Fruit fly (Drosophila melanogaster) Kc167 (cell line): ENCODE data around the gene Srp14.

Source experiments
- Myc ChIP-seq: fragments of >200 bp; optimal IDR thresholded peaks from 2 replicates; lab custom pipeline; 2017; ENCODE audit warnings: missing external identifiers
- Sin3A ChIP-seq: fragments of >200 bp; optimal IDR thresholded peaks from 2 replicates; lab custom pipeline; 2018; ENCODE audit warnings: missing external identifiers
- h ChIP-seq: fragments of >200 bp; optimal IDR thresholded peaks from 3 replicates; lab custom pipeline; 2018; ENCODE audit warnings: missing external identifiers
- insv ChIP-seq: fragments of >200 bp; optimal IDR thresholded peaks from 3 replicates; lab custom pipeline; 2018; ENCODE audit warnings: missing external identifiers
- psq ChIP-seq: fragments of >200 bp; optimal IDR thresholded peaks from 2 replicates; lab custom pipeline; 2017; ENCODE audit warnings: missing external identifiers
- ttk ChIP-seq: sonication (Bioruptor generic); optimal IDR thresholded peaks from 2 replicates; lab custom pipeline; 2017; ENCODE audit warnings: missing external identifiers

Gene Srp14

DNA sequence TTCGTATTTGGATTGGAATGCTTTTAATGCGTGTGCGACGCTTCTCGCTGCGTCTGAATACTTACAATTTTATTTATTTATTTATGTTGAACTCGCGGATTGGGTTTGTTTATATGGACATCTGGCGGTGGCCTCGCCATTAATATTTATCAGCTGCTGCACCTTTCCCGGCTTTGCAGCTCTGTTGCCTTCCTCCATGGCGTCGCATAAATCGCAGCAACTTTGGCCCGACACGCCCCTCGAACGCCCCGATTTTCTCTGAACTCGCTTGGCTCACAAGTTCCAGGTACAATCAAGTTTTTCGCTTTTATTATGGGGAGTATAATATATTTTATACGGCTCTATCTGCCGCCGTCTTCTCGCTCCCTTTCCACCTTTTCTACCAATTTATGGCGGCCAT, 20.2 kb downstream of the Srp14 start:
- no peak for TF ChIP-seq ttk (lab: Kevin White, UChicago)

DNA sequence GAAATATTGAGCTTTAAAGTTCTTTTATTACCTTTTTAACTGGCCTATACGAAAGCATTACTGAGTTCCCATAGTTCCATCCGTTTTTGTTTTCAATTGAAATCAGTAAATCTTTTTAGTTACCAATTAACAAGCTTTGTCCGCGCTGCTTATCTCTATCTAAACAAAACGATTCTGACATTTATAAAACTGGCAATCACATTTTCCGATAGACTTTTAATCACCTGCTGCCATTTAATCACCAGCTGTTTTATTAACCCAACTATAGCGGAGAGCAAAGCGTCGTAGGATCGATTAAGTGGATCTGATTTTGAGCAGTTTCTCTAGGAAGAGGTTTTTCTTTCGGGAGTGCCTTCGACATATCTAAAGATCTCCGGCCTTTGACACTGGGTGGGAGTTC, 22.7 kb downstream of the Srp14 start:
- no peak for TF ChIP-seq Sin3A (lab: Kevin White, UChicago)
- no peak for TF ChIP-seq h (lab: Kevin White, UChicago)
- TF ChIP-seq psq (lab: Kevin White, UChicago) = no peak
- TF ChIP-seq ttk (lab: Kevin White, UChicago) = no peak
- no peak for TF ChIP-seq Myc (lab: Kevin White, UChicago)
- TF ChIP-seq insv = no peak

DNA sequence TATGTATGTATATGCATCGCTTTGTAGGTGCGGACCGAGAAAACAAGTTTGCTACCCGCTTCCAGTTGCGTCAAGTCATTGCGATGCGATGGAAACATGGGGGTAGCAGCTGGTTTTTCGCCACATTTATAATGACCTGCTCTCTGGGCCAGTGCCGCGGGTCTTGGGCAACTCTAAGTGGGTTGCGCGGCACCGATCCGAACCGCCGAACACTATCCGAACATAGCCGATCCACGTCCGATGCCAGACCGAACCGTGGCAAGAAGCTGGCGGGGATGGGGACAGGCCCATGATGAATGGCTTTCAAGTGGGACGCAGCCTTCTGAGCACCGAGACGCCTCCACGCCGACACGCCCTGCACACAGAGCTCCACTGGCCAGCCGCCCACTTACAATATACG, 24.2 kb downstream of the Srp14 start:
- TF ChIP-seq insv = no peak
- TF ChIP-seq psq (lab: Kevin White, UChicago) = no peak
- TF ChIP-seq ttk (lab: Kevin White, UChicago) = no peak
- TF ChIP-seq Myc (lab: Kevin White, UChicago) = no peak
- TF ChIP-seq Sin3A (lab: Kevin White, UChicago) = no peak
- no peak for TF ChIP-seq h (lab: Kevin White, UChicago)

DNA sequence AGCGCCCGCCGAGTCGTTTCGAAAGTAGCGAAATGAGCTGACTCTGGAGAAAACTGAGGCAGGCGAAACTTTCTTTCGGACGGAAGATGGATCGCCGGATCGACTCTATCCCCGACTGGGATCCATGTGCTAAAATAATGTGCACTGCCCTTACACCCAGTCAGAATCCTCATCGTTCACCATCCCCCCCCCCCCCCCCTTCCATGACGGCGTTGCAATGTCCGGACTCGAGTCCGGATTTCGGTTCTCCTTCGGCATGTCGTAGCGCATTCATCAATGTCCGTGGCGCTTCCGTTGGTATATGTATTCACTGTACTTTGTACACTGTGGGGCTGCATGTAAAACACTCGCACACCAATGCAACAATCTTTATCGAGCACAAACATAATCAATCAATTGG, 25.2 kb downstream of the Srp14 start:
- TF ChIP-seq Myc (lab: Kevin White, UChicago) (no peak), h (lab: Kevin White, UChicago) (no peak), psq (lab: Kevin White, UChicago) (no peak), Sin3A (lab: Kevin White, UChicago) (no peak), ttk (lab: Kevin White, UChicago) (no peak), insv (no peak)

DNA sequence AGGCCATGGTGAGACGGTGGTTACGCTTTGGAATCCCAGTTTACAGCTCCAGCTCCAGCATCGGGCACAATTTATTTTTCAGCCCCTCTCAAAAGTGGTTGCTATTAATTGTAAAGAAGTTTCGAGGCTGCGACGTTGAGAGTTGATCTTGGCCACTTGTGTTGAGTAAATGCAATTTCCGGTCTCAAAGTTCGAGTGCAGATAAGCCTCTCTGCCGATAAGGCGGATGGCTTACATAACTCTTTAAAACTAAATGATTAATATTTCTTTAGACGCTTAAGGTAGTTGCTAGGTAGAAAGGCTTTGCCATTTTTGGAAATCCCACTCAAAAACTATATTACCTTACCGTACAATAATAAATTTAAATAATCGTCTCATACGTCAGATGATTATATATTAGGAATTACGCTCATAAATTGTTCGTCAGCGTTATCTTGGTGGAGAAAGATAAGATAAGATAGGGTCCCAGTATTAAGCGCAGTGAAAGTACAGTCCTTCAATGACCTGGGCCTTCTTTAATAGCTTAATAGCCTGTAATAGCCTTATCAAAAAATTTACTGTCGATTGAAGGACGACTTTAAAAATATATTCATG, 25.7 kb downstream of the Srp14 start:
- no peak for TF ChIP-seq Sin3A (lab: Kevin White, UChicago)
- no peak for TF ChIP-seq ttk (lab: Kevin White, UChicago)
- no peak for TF ChIP-seq psq (lab: Kevin White, UChicago)
- no peak for TF ChIP-seq insv
- no peak for TF ChIP-seq h (lab: Kevin White, UChicago)
- TF ChIP-seq Myc (lab: Kevin White, UChicago) = no peak

DNA sequence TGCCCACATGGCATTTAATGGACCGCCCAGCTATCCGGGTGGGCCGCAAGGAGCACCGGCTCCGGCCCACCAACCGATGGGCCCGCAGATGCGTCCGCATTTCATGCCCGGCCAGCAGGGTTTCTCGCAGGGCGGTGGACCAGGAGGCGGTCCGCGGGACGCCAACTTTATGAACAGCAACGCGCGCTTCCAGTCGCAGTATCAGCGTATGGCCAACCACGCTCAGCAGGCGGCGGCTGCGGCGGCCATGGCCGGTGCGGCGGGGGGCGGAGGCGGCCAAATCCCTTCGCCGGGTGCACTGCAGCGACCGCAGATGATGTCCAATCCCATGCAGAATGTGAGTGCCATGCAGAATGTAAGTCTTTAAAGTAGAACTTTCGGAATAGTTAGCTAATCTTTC, 28.3 kb downstream of the Srp14 start:
- TF ChIP-seq psq (lab: Kevin White, UChicago) (no peak), Sin3A (lab: Kevin White, UChicago) (no peak), ttk (lab: Kevin White, UChicago) (no peak), h (lab: Kevin White, UChicago) (no peak), insv (no peak), Myc (lab: Kevin White, UChicago) (no peak)

DNA sequence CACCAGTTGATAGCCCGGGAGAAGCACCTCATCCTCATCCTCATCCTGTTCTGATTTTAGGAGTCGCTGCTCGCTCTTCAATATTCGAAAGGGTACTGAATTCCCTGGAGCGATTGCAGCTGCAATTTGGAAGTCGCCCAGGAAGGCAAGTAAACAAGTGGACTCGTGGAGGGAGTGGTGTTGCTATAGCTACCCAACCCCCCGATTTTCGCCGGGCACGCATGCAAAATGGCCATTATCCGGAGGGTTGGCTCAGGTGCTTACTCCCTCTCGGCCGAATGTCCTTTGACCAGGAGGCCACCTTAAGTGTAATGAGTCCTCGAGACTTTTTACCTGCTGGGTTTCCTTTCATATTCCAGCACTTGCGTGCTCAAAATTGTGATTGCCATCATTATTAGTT, 36.9 kb downstream of the Srp14 start, which contains the start of gene CG15923:
Gene CG15923 (minus strand): TSS at position 101 of the 400 bp plus-strand sequence.
- no peak for TF ChIP-seq h (lab: Kevin White, UChicago)
- TF ChIP-seq ttk (lab: Kevin White, UChicago) = no peak
- no peak for TF ChIP-seq psq (lab: Kevin White, UChicago)
- no peak for TF ChIP-seq Sin3A (lab: Kevin White, UChicago)
- TF ChIP-seq Myc (lab: Kevin White, UChicago) = no peak
- no peak for TF ChIP-seq insv

DNA sequence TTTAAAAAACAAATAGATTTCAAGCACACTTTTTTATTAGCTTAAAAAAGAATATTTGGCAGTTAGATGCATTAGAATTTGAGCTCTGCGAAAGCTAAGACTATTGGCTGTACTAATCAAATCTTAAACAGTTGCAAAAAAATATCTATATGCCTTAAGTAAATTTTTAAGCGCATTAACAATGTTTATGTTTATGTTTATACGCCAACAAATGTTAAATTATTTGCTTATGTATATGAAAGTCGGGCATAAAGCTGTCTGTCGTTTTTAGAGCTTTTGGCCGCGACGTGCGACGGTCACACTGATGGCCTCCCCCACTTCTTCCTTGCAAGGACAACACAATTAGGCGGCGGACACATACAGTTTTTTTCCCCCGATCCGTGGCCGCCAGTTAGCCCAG, 37.7 kb downstream of the Srp14 start, which contains the start of gene CG5466:
Gene CG5466 (plus strand): TSS at position 301 of the 400 bp plus-strand sequence.
- TF ChIP-seq Myc (lab: Kevin White, UChicago) (no peak), psq (lab: Kevin White, UChicago) (no peak), h (lab: Kevin White, UChicago) (no peak), insv (no peak), Sin3A (lab: Kevin White, UChicago) (no peak)

DNA sequence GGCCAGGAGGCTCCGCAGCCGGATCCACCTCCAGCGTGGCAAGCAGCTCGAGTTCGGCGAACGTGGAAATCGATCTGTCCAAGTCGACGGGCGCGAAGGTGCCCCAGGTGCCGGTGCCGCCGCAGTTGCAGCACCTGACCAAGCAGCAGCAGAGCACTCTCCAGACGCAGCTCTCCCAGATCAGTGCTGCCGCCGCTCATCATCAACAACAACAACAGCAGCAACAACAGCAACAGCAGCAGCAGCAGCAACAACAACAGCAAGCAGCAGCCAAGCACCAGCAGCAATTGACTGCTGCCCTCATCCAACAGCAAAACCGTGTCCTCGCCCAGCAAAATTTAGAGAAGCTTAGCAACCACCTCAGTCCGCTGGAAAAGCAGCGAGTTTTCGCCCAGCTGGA, 39.0 kb downstream of the Srp14 start:
- TF ChIP-seq Sin3A (lab: Kevin White, UChicago) (no peak), insv (no peak), h (lab: Kevin White, UChicago) (no peak), psq (lab: Kevin White, UChicago) (no peak), Myc (lab: Kevin White, UChicago) (no peak), ttk (lab: Kevin White, UChicago) (no peak)

DNA sequence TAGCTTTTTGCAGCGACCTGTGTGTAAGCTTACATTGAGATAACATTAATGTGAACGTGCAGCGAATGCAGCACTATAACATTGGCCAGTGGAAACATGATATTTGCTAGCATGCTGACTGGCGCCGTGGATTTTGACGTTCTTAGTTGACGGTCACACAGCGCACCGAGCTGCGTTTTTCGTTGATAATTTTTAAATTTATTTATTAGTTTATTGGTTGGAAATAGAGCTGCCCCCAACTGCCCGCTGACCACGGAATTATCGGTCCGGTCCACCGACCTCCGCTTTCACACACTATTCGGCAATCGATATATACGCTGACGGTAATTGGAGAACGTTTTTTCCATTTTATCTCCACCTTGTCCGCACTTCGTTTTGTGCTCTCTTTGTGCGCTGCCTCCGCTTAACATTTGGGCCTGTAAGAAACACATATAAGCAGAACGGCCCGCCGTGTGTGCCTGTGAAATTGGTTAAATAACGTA, 41.9 kb downstream of the Srp14 start, which contains the start of gene H:
Gene H (plus strand): TSS at position 134 of the 482 bp plus-strand sequence.
- TF ChIP-seq ttk (lab: Kevin White, UChicago) = no peak

DNA sequence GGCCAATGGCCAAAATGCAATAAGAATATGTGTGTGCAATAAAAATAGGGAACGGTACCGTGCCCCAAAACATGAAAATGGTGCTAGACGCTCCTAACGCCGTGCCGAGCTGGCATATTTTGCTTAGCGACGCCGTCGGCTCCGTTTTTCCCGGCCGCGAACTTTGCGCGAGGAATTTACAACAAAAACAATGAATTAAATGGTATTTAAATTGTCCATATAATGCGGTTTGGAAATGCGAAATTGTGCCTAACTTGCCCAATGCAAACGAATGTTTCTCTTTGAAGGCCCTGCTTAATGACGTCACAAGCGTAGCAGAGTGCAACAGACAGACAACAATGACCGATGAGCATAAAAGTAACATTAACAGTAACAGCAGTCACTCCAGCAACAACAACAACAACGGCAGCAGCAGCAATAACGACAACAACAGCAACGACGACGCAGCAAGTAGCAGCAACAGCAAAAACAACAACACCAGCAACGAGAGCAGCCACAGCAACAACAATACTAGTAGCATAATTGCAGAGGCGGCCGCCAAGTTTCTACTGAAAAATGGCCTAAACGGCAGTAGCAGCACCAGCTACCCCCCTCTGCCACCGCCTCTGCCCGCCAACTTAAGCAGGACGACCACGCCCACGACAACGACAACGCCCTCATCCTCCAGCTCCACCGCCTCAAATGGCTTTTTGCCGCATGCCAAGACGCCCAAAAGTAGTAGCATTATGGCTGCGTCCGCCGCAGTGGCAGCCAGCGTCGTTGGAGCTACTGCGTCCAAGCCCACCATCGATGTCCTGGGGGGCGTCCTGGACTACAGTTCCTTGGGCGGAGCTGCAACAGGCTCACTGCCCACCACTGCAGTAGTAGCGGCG, 42.6 kb downstream of the Srp14 start:
- TF ChIP-seq insv (no peak), Myc (lab: Kevin White, UChicago) (no peak), ttk (lab: Kevin White, UChicago) (no peak), psq (lab: Kevin White, UChicago) (no peak), Sin3A (lab: Kevin White, UChicago) (no peak), h (lab: Kevin White, UChicago) (no peak)

DNA sequence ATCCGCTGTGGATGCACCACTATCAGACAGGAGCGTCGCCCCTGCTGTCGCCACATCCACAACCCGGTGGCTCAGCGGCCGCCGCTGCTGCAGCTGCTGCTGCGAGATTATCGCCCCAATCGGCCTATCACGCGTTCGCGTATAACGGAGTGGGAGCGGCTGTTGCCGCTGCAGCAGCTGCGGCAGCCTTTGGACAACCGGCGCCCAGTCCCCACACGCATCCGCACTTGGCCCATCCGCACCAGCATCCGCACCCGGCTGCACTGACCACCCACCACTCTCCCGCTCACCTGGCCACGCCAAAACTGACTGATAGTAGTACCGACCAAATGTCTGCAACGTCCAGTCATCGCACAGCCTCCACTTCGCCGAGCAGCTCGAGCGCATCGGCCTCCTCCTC, 46.2 kb downstream of the Srp14 start:
- no peak for TF ChIP-seq Myc (lab: Kevin White, UChicago)
- TF ChIP-seq h (lab: Kevin White, UChicago) = no peak
- no peak for TF ChIP-seq ttk (lab: Kevin White, UChicago)
- no peak for TF ChIP-seq Sin3A (lab: Kevin White, UChicago)
- no peak for TF ChIP-seq psq (lab: Kevin White, UChicago)
- TF ChIP-seq insv = no peak
